Fruit fly (Drosophila melanogaster) S2 (cell line): ENCODE data around the gene CG15822.

Experiments
- CG8478 ChIP-seq: fragments of >200 bp; optimal IDR thresholded peaks from 2 replicates; lab custom pipeline; 2018
- CTCF ChIP-seq, 2 experiments: fragments of >200 bp; optimal IDR thresholded peaks; 2 replicates each; lab custom pipeline; 2018

The CG15822 gene

dm6 chr3L:2114687-2115444 is 48.8 kb downstream of the CG15822 start:
- TF ChIP-seq CTCF (optimal IDR thresholded peaks at IDR 0.05; lab: Kevin White, UChicago) (no peak), CG8478 (no peak)

- TF ChIP-seq CG8478: no peak
- no peak for TF ChIP-seq CTCF (optimal IDR thresholded peaks at IDR 0.05; lab: Kevin White, UChicago)
These were observed 56.3 kb downstream of the CG15822 start for dm6 chr3L:2107293-2107858.
